Fruit fly (Drosophila melanogaster) whole organism, embryonic: ENCODE results near the gene CG32631.

Source experiments
- ATbp ChIP-seq: fragments of 200-800 bp; sonication (Bioruptor generic); optimal IDR thresholded peaks from 2 replicates; lab custom pipeline; 2017; ENCODE audit warnings: missing biosample characterization, mild to moderate bottlenecking, missing genetic modification characterization, missing genetic modification reagents
- BEAF-32 ChIP-seq: fragments of 200-800 bp; sonication (Bioruptor generic); optimal IDR thresholded peaks from 3 replicates; lab custom pipeline; 2017; ENCODE audit warnings: missing biosample characterization, missing genetic modification characterization, mild to moderate bottlenecking, moderate library complexity, missing genetic modification reagents
- CG10543 ChIP-seq: fragments of 200-800 bp; sonication (Bioruptor generic); optimal IDR thresholded peaks from 3 replicates; lab custom pipeline; 2017; ENCODE audit warnings: missing biosample characterization, mild to moderate bottlenecking, missing genetic modification characterization, moderate library complexity
- CG10565 ChIP-seq: fragments of 200-800 bp; sonication (Bioruptor generic); optimal IDR thresholded peaks from 3 replicates; lab custom pipeline; 2016; ENCODE audit warnings: missing biosample characterization, mild to moderate bottlenecking, missing genetic modification characterization
- CG12155 ChIP-seq: fragments of 200-800 bp; sonication (Bioruptor generic); optimal IDR thresholded peaks from 3 replicates; lab custom pipeline; 2016; ENCODE audit warnings: missing biosample characterization, missing genetic modification characterization
- CG13296 ChIP-seq: fragments of 200-800 bp; sonication (Bioruptor generic); optimal IDR thresholded peaks from 3 replicates; lab custom pipeline; 2018; ENCODE audit warnings: missing biosample characterization, mild to moderate bottlenecking, missing genetic modification characterization
- CG14014 ChIP-seq: fragments of 200-800 bp; sonication (Bioruptor generic); IDR thresholded peaks from 2 replicates; pipeline ENCODE4 v1.3.6; 2022; ENCODE audit warnings: missing biosample characterization, missing genetic modification characterization
- CG14441 ChIP-seq: fragments of 200-800 bp; sonication (Bioruptor generic); IDR thresholded peaks from 2 replicates; pipeline ENCODE4 v1.3.6; 2022; ENCODE audit warnings: missing biosample characterization, missing genetic modification characterization
- CG1792 ChIP-seq: fragments of 200-800 bp; sonication (Bioruptor generic); optimal IDR thresholded peaks from 2 replicates; lab custom pipeline; 2016; ENCODE audit warnings: missing biosample characterization, missing genetic modification characterization
- CG18764 ChIP-seq: fragments of 200-800 bp; sonication (Bioruptor generic); optimal IDR thresholded peaks from 3 replicates; lab custom pipeline; 2016; ENCODE audit warnings: missing biosample characterization, missing genetic modification characterization
- CG2116 ChIP-seq: fragments of 200-800 bp; sonication (Bioruptor generic); optimal IDR thresholded peaks from 3 replicates; lab custom pipeline; 2018; ENCODE audit warnings: missing biosample characterization, mild to moderate bottlenecking, missing genetic modification characterization
- CG2120 ChIP-seq: fragments of 200-800 bp; sonication (Bioruptor generic); optimal IDR thresholded peaks from 3 replicates; lab custom pipeline; 2016; ENCODE audit warnings: missing biosample characterization, missing genetic modification characterization
- CG30431 ChIP-seq: fragments of 200-800 bp; sonication (Bioruptor generic); optimal IDR thresholded peaks from 2 replicates; lab custom pipeline; 2017; ENCODE audit warnings: missing biosample characterization, missing genetic modification characterization
- CG4820 ChIP-seq: fragments of 200-800 bp; sonication (Bioruptor generic); optimal IDR thresholded peaks from 3 replicates; lab custom pipeline; 2016; ENCODE audit warnings: missing biosample characterization, missing genetic modification characterization
- CG4854 ChIP-seq: fragments of 200-800 bp; sonication (Bioruptor generic); optimal IDR thresholded peaks from 2 replicates; lab custom pipeline; 2016; ENCODE audit warnings: missing biosample characterization, missing genetic modification characterization, inconsistent platforms
- CG6791 ChIP-seq: fragments of 200-800 bp; sonication (Bioruptor generic); IDR thresholded peaks from 3 replicates; pipeline ENCODE4 v1.3.6; 2022; ENCODE audit warnings: missing biosample characterization, missing genetic modification characterization; ENCODE audit not compliant: partially characterized antibody
- CG9215 ChIP-seq: fragments of 200-800 bp; sonication (Bioruptor generic); IDR thresholded peaks from 2 replicates; pipeline ENCODE4 v1.3.6; 2022; ENCODE audit warnings: missing biosample characterization, missing genetic modification characterization
- CG9727 ChIP-seq: fragments of 200-800 bp; sonication (Bioruptor generic); optimal IDR thresholded peaks from 3 replicates; lab custom pipeline; 2017; ENCODE audit warnings: missing biosample characterization, mild to moderate bottlenecking, missing genetic modification characterization
- CG9932 ChIP-seq: fragments of 200-800 bp; sonication (Bioruptor generic); IDR thresholded peaks from 2 replicates; pipeline ENCODE4 v1.3.6; 2022; ENCODE audit warnings: missing biosample characterization, missing genetic modification characterization
- Dip3 ChIP-seq: fragments of 200-800 bp; sonication (Bioruptor generic); optimal IDR thresholded peaks from 3 replicates; lab custom pipeline; 2016; ENCODE audit warnings: missing biosample characterization, missing genetic modification characterization
- Fer2 ChIP-seq: fragments of 200-800 bp; sonication (Bioruptor generic); optimal IDR thresholded peaks from 2 replicates; lab custom pipeline; 2018; ENCODE audit warnings: missing biosample characterization, mild to moderate bottlenecking, missing genetic modification characterization, moderate library complexity
- H15 ChIP-seq: fragments of 200-800 bp; sonication (Bioruptor generic); IDR thresholded peaks from 3 replicates; pipeline ENCODE4 v1.3.6; 2022; ENCODE audit warnings: missing biosample characterization, missing genetic modification characterization
- HHEX ChIP-seq: fragments of 200-800 bp; sonication (Bioruptor generic); optimal IDR thresholded peaks from 3 replicates; lab custom pipeline; 2017; ENCODE audit warnings: missing biosample characterization, mild to moderate bottlenecking, missing genetic modification characterization, missing genetic modification reagents
- Hsf ChIP-seq: fragments of 200-800 bp; sonication (Bioruptor generic); optimal IDR thresholded peaks from 3 replicates; lab custom pipeline; 2016; ENCODE audit warnings: missing biosample characterization, missing genetic modification characterization
- Kr ChIP-seq: fragments of 200-800 bp; sonication (Bioruptor generic); optimal IDR thresholded peaks from 2 replicates; lab custom pipeline; 2017; ENCODE audit warnings: missing biosample characterization, mild to moderate bottlenecking, missing genetic modification characterization
- Max ChIP-seq: fragments of 200-800 bp; sonication (Bioruptor generic); optimal IDR thresholded peaks from 2 replicates; lab custom pipeline; 2016; ENCODE audit warnings: missing biosample characterization, mild to moderate bottlenecking, missing genetic modification characterization
- Sox102F ChIP-seq: fragments of 200-800 bp; sonication (Bioruptor generic); optimal IDR thresholded peaks from 2 replicates; lab custom pipeline; 2018; ENCODE audit warnings: missing biosample characterization, mild to moderate bottlenecking, missing genetic modification characterization, moderate library complexity
- Trl ChIP-seq, 3 experiments: fragments of >200 bp in 2 of 3; fragments of 200-800 bp in 1 of 3; sonication (Bioruptor generic) in 1 of 3; optimal IDR thresholded peaks; 2 replicates in 1 of 3; 3 replicates in 2 of 3; lab custom pipeline; 2016 to 2017; ENCODE audit warnings: missing biosample characterization in 1 of 3, missing genetic modification characterization in 1 of 3
- Xbp1 ChIP-seq: fragments of 200-800 bp; sonication (Bioruptor generic); optimal IDR thresholded peaks from 3 replicates; lab custom pipeline; 2016; ENCODE audit warnings: missing biosample characterization, mild to moderate bottlenecking, missing genetic modification characterization
- ato ChIP-seq: fragments of 200-800 bp; sonication (Bioruptor generic); IDR thresholded peaks from 2 replicates; pipeline ENCODE4 v1.3.6; 2022; ENCODE audit warnings: missing biosample characterization, missing genetic modification characterization; ENCODE audit not compliant: partially characterized antibody
- bcd ChIP-seq: fragments of 200-800 bp; sonication (Bioruptor generic); optimal IDR thresholded peaks from 2 replicates; lab custom pipeline; 2017; ENCODE audit warnings: missing biosample characterization, mild to moderate bottlenecking, missing genetic modification characterization
- cas ChIP-seq: fragments of 200-800 bp; sonication (Bioruptor generic); IDR thresholded peaks from 2 replicates; pipeline ENCODE4 v1.3.6; 2022; ENCODE audit warnings: missing biosample characterization, missing genetic modification characterization
- cwo ChIP-seq: fragments of 200-800 bp; sonication (Bioruptor generic); optimal IDR thresholded peaks from 3 replicates; lab custom pipeline; 2017; ENCODE audit warnings: missing biosample characterization, missing genetic modification characterization, mild to moderate bottlenecking, moderate library complexity, missing genetic modification reagents
- da ChIP-seq: fragments of 200-800 bp; sonication (Bioruptor generic); optimal IDR thresholded peaks from 2 replicates; lab custom pipeline; 2016; ENCODE audit warnings: missing biosample characterization, missing genetic modification characterization
- dm ChIP-seq: fragments of 200-800 bp; sonication (Bioruptor generic); optimal IDR thresholded peaks from 3 replicates; lab custom pipeline; 2016; ENCODE audit warnings: missing biosample characterization, missing genetic modification characterization
- dpn ChIP-seq, 2 experiments: fragments of 200-800 bp; sonication (Bioruptor generic); optimal IDR thresholded peaks; 3 replicates each; lab custom pipeline; 2016; ENCODE audit warnings: missing biosample characterization in 2 of 2, missing genetic modification characterization in 2 of 2
- eve ChIP-seq, 2 experiments: fragments of >200 bp; optimal IDR thresholded peaks; 2 replicates each; lab custom pipeline; 2017; ENCODE audit warnings: missing biosample characterization in 2 of 2, missing genetic modification characterization in 2 of 2
- ham ChIP-seq: fragments of 200-800 bp; sonication (Bioruptor generic); IDR thresholded peaks from 2 replicates; pipeline ENCODE4 v1.3.6; 2022; ENCODE audit warnings: missing biosample characterization, missing genetic modification characterization
- her ChIP-seq: fragments of 200-800 bp; sonication (Bioruptor generic); optimal IDR thresholded peaks from 2 replicates; lab custom pipeline; 2016; ENCODE audit warnings: missing biosample characterization, missing genetic modification characterization
- lbe ChIP-seq: fragments of 200-800 bp; sonication (Bioruptor generic); optimal IDR thresholded peaks from 2 replicates; lab custom pipeline; 2016; ENCODE audit warnings: missing biosample characterization, mild to moderate bottlenecking, missing genetic modification characterization
- lov ChIP-seq, 2 experiments: fragments of 200-800 bp in 1 of 2; fragments of >200 bp in 1 of 2; sonication (Bioruptor generic) in 1 of 2; IDR thresholded peaks in 1 of 2; optimal IDR thresholded peaks in 1 of 2; 2 replicates in 1 of 2; 3 replicates in 1 of 2; pipeline versions ENCODE4 v1.3.6 to Lab custom; 2017 to 2022; ENCODE audit warnings: missing biosample characterization in 1 of 2, missing genetic modification characterization in 1 of 2
- mam ChIP-seq: fragments of 200-800 bp; sonication (Bioruptor generic); optimal IDR thresholded peaks from 3 replicates; lab custom pipeline; 2016; ENCODE audit warnings: missing biosample characterization, missing genetic modification characterization
- otp ChIP-seq: fragments of 200-800 bp; sonication (Bioruptor generic); IDR thresholded peaks from 3 replicates; pipeline ENCODE4, ENCODE4 v1.3.6; 2022; ENCODE audit warnings: missing biosample characterization, missing genetic modification characterization
- peb ChIP-seq: fragments of 200-800 bp; sonication (Bioruptor generic); IDR thresholded peaks from 2 replicates; pipeline ENCODE4 v1.3.6; 2022; ENCODE audit warnings: missing biosample characterization, missing genetic modification characterization
- pzg ChIP-seq: fragments of 200-800 bp; sonication (Bioruptor generic); optimal IDR thresholded peaks from 3 replicates; lab custom pipeline; 2018; ENCODE audit warnings: missing biosample characterization, mild to moderate bottlenecking, missing genetic modification characterization, moderate library complexity
- sna ChIP-seq: fragments of 200-800 bp; sonication (Bioruptor generic); IDR thresholded peaks from 2 replicates; pipeline ENCODE4 v1.3.6; 2022; ENCODE audit warnings: missing biosample characterization, missing genetic modification characterization; ENCODE audit not compliant: partially characterized antibody
- sr ChIP-seq: fragments of 200-800 bp; sonication (Bioruptor generic); IDR thresholded peaks from 3 replicates; pipeline ENCODE4 v1.3.6; 2022; ENCODE audit warnings: missing biosample characterization, missing genetic modification characterization
- twi ChIP-seq: fragments of 200-800 bp; optimal IDR thresholded peaks from 2 replicates; lab custom pipeline; 2019; ENCODE audit warnings: missing biosample characterization, mild to moderate bottlenecking, missing genetic modification characterization, moderate library complexity
- unpg ChIP-seq: fragments of 200-800 bp; sonication (Bioruptor generic); optimal IDR thresholded peaks from 3 replicates; lab custom pipeline; 2018; ENCODE audit warnings: missing biosample characterization, mild to moderate bottlenecking, missing genetic modification characterization, moderate library complexity
- zen ChIP-seq: fragments of 200-800 bp; sonication (Bioruptor generic); optimal IDR thresholded peaks from 3 replicates; lab custom pipeline; 2018; ENCODE audit warnings: missing biosample characterization, mild to moderate bottlenecking, missing genetic modification characterization, moderate library complexity

Gene CG32631

dm6 chrX:13572382-13572781, 16.1 kb downstream of the CG32631 start (continued):
- peak; percentile 5 for TF ChIP-seq twi (tag; lab: Kevin White, UChicago)
- TF ChIP-seq CG12155 (GFP tag; lab: Kevin White, UChicago): peak; percentile 4
- peak; percentile 16 for TF ChIP-seq CG13296 (GFP tag; lab: Kevin White, UChicago)
- peak; percentile 60 for TF ChIP-seq Xbp1 (GFP tag; lab: Kevin White, UChicago)
- no peak for TF ChIP-seq CG18764
- TF ChIP-seq bcd (GFP tag; lab: Kevin White, UChicago): peak; percentile 50
- no peak for TF ChIP-seq CG10565
- peak; percentile 35 for TF ChIP-seq Max
- TF ChIP-seq peb (GFP tag; lab: Robert Waterston, UW): no peak
- TF ChIP-seq lov (optimal IDR thresholded peaks at IDR 0.05; lab: Kevin White, UChicago): no peak
- TF ChIP-seq lov (GFP tag; IDR thresholded peaks at IDR 0.05; lab: Robert Waterston, UW): no peak
- no peak for TF ChIP-seq CG6791
- peak; percentile 65 for TF ChIP-seq unpg (GFP tag; lab: Kevin White, UChicago)
- TF ChIP-seq CG2116: no peak
- TF ChIP-seq ham: no peak
- no peak for TF ChIP-seq dm (GFP tag; lab: Kevin White, UChicago)
- TF ChIP-seq HHEX (GFP tag; lab: Kevin White, UChicago): peak; percentile 71
- peak; percentile 22 for TF ChIP-seq Dip3 (GFP tag; lab: Kevin White, UChicago)
- TF ChIP-seq ATbp: peak; percentile 48
- no peak for TF ChIP-seq CG10543 (GFP tag; lab: Kevin White, UChicago)
- TF ChIP-seq cas (GFP tag; lab: Robert Waterston, UW): no peak
- no peak for TF ChIP-seq pzg (GFP tag; lab: Kevin White, UChicago)
- no peak for TF ChIP-seq H15 (GFP tag; lab: Robert Waterston, UW)
- peak; percentile 28; the same call in 1 of the 3 replicates for TF ChIP-seq otp (GFP tag; lab: Robert Waterston, UW)
- no peak for TF ChIP-seq sr
- TF ChIP-seq CG9215 (GFP tag; lab: Robert Waterston, UW): peak; percentile 24; the same call in 1 of the 2 replicates
- TF ChIP-seq dpn (GFP tag; optimal IDR thresholded peaks at IDR 0.05; lab: Kevin White, UChicago): peak; percentile 58 to 60
- TF ChIP-seq CG14441 (GFP tag; lab: Robert Waterston, UW): peak; percentile 47
- no peak for TF ChIP-seq ato (GFP tag; lab: Robert Waterston, UW)
- no peak for TF ChIP-seq lbe (GFP tag; lab: Kevin White, UChicago)
- TF ChIP-seq mam (GFP tag; lab: Kevin White, UChicago): peak; percentile 57
- TF ChIP-seq CG9727: peak; percentile 45
- TF ChIP-seq CG14014: 0 out of 2 replicates have a peak, but pooled peaks have one; percentile 27
- TF ChIP-seq CG9932 (GFP tag; lab: Robert Waterston, UW): peak; percentile 28; the same call in 1 of the 2 replicates
- TF ChIP-seq zen (tag; lab: Kevin White, UChicago): no peak
- TF ChIP-seq Fer2: no peak
- peak in 1 of 2 experiments; percentile 76 for TF ChIP-seq eve (GFP tag; optimal IDR thresholded peaks at IDR 0.05; lab: Kevin White, UChicago)
- TF ChIP-seq CG4854 (GFP tag; lab: Kevin White, UChicago): no peak
- TF ChIP-seq Kr (GFP tag; lab: Kevin White, UChicago): no peak
- TF ChIP-seq sna: no peak
- peak; percentile 25 for TF ChIP-seq CG30431 (GFP tag; lab: Kevin White, UChicago)
- TF ChIP-seq BEAF-32 (GFP tag; lab: Kevin White, UChicago): no peak
- peak; percentile 74 for TF ChIP-seq Sox102F (GFP tag; lab: Kevin White, UChicago)
- no peak for TF ChIP-seq CG1792 (GFP tag; lab: Kevin White, UChicago)
- no peak for TF ChIP-seq her (GFP tag; lab: Kevin White, UChicago)
- no peak for TF ChIP-seq Trl (optimal IDR thresholded peaks at IDR 0.05; lab: Kevin White, UChicago)
- TF ChIP-seq Trl (GFP tag; optimal IDR thresholded peaks at IDR 0.05; lab: Kevin White, UChicago): peak; percentile 54
- peak; percentile 64 for TF ChIP-seq CG2120 (GFP tag; lab: Kevin White, UChicago)
- TF ChIP-seq cwo (GFP tag; lab: Kevin White, UChicago): peak; percentile 24
- TF ChIP-seq Hsf: peak; percentile 59
- no peak for TF ChIP-seq da (GFP tag; lab: Kevin White, UChicago)
- peak; percentile 52 for TF ChIP-seq CG4820
